Fruit fly (Drosophila melanogaster) S2 (cell line): ENCODE results near the gene CG5439.

ENCODE experiments used
- CG8478 ChIP-seq: fragments of >200 bp; optimal IDR thresholded peaks from 2 replicates; lab custom pipeline; 2018
- CTCF ChIP-seq, 2 experiments: fragments of >200 bp; optimal IDR thresholded peaks; 2 replicates each; lab custom pipeline; 2018

- no peak for TF ChIP-seq CG8478 (lab: Kevin White, UChicago)
- TF ChIP-seq CTCF (optimal IDR thresholded peaks at IDR 0.05; lab: Kevin White, UChicago): no peak
These were observed 27.2 kb downstream of the CG5439 start for dm6 chr2L:13204151-13204550.
